Worm (Caenorhabditis elegans): ENCODE results near the gene C11G10.1.
A peak's percentile ranks its signal among the peaks of the same experiment; 100 is the strongest.

Gene C11G10.1

DNA sequence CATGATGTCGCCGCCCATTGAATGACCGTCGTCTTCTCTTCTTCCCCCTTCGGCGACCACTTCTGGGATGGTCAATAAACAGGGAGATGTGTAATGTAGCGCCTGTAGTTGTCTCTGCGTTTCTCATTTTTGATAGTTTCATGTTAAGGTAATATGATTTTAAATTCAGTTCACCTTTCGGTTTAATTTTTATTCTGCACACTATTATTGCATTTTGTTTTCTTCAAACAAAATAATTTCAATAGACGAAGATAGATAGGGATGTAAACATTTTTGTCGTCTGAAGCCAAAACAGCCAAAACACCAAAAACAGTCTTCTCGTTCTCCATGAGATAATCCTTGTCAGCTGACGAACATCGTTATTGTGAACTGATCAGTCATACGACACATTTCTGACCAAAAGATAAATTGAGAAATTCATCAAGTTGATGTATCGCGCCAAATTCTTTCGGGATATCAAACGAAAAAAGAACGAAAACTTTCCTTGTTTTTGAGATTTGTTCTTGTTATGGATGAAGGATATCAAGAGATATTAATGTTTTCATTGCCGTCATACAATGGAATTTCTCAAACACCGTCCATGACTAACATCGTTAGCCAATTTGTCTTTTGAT lies at the start of gene C11G10.1:
Gene C11G10.1 (minus strand): TSS at position 51 of the 614 bp plus-strand sequence.
- TF ChIP-seq ceh-9 (tag; optimal IDR thresholded peaks at IDR 0.05) (no peak), pha-2 (tag; optimal IDR thresholded peaks at IDR 0.05) (no peak), ceh-22 (tag; optimal IDR thresholded peaks at IDR 0.05) (no peak), hlh-30 (tag; optimal IDR thresholded peaks at IDR 0.05; ENCODE audit: insufficient read depth) (no peak)

DNA sequence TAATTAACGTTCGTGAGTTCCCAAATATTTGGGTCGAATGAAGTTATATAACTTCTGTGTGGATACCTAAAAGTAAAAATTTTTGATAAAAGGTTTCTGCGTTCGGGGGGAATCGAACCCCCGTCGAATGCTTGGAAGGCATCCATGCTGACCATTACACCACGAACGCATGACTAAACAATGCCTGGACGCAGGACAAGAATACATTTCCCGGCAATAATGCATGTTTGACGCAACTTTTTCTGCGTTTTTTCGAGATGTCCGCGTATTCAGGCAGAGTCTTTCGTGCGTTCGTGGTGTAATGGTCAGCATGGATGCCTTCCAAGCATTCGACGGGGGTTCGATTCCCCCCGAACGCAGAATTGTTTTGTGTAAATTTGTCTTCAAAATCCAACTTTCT lies 42.2 kb upstream of the C11G10.1 start:
- TF ChIP-seq unc-86 (tag; optimal IDR thresholded peaks at IDR 0.05): no peak
- TF ChIP-seq ceh-6 (GFP tag; optimal IDR thresholded peaks at IDR 0.05): peak; percentile 20
- no peak for TF ChIP-seq unc-3 (GFP tag; conservative IDR thresholded peaks at IDR 0.05)
- TF ChIP-seq unc-3 (tag; optimal IDR thresholded peaks at IDR 0.05): no peak
- TF ChIP-seq tbx-2 (tag; optimal IDR thresholded peaks at IDR 0.05): no peak
- TF ChIP-seq dve-1 (tag; optimal IDR thresholded peaks at IDR 0.05): no peak
- TF ChIP-seq elt-2 (tag; optimal IDR thresholded peaks at IDR 0.05): peak; percentile 17
- TF ChIP-seq gmeb-2 (tag; optimal IDR thresholded peaks at IDR 0.05): peak; percentile 14

DNA sequence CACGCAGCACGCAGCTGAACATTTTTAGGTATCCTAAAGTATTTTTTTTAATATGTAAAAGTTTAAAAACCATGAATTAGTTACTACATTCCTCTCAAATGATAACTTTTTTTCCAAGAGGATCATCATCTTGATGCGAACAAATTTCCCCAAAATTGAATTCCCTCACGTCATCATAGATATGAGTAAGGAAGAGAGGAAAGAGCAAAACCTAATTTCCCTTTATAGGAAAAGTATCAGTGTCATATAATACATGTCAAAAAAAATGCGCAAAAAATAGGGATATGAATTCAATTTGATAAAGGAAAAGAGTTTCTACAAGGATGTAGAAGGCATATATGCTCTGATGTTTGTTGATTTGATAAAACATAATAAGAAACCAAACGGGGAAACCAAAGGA lies 41.6 kb upstream of the C11G10.1 start:
- TF ChIP-seq unc-42 (tag; optimal IDR thresholded peaks at IDR 0.05) (peak; percentile 63), pag-3 (tag; optimal IDR thresholded peaks at IDR 0.05; ENCODE audit: borderline replicate concordance) (no peak)

DNA sequence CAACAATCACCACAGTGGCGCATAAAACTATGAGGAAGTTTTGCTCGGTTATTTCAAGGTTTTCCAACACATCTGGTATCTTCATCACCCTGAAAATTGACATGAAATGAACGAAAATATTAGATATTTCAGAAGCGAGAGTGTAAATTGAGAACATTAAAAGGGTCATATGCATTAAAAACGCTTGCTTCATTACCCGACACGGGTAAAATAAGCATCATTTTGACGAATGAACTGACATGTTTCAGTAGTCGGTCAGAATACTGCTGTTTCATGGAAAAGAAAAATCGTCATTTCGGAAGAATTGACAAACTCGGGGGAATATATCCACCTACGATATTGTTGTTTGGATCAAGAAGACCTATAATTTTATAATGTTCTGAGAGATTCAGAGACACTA lies 40.5 kb upstream of the C11G10.1 start, which contains the start of gene snt-7:
Gene snt-7 (minus strand): TSS at position 101 of the 400 bp plus-strand sequence.
- no peak for TF ChIP-seq ceh-22 (tag; optimal IDR thresholded peaks at IDR 0.05)
- no peak for TF ChIP-seq eyg-1 (tag; optimal IDR thresholded peaks at IDR 0.05)
- TF ChIP-seq pha-2 (tag; optimal IDR thresholded peaks at IDR 0.05): no peak
- no peak for TF ChIP-seq hlh-6 (tag; optimal IDR thresholded peaks at IDR 0.05)
- no peak for TF ChIP-seq tbx-2 (tag; optimal IDR thresholded peaks at IDR 0.05)
- no peak for TF ChIP-seq ceh-31 (tag; optimal IDR thresholded peaks at IDR 0.05)
- no peak for TF ChIP-seq nfya-1 (tag; optimal IDR thresholded peaks at IDR 0.05)
- TF ChIP-seq npax-4 (tag; optimal IDR thresholded peaks at IDR 0.05): no peak
- TF ChIP-seq ttx-3 (tag; optimal IDR thresholded peaks at IDR 0.05): no peak
- no peak for TF ChIP-seq syd-9 (tag; optimal IDR thresholded peaks at IDR 0.05)
- TF ChIP-seq unc-42 (tag; optimal IDR thresholded peaks at IDR 0.05): no peak
- TF ChIP-seq ceh-24 (tag; optimal IDR thresholded peaks at IDR 0.05): no peak
- no peak for TF ChIP-seq sox-4 (tag; optimal IDR thresholded peaks at IDR 0.05)
- no peak for TF ChIP-seq pag-3 (tag; optimal IDR thresholded peaks at IDR 0.05; ENCODE audit: borderline replicate concordance)
- no peak for TF ChIP-seq hlh-13 (GFP tag; optimal IDR thresholded peaks at IDR 0.05)

DNA sequence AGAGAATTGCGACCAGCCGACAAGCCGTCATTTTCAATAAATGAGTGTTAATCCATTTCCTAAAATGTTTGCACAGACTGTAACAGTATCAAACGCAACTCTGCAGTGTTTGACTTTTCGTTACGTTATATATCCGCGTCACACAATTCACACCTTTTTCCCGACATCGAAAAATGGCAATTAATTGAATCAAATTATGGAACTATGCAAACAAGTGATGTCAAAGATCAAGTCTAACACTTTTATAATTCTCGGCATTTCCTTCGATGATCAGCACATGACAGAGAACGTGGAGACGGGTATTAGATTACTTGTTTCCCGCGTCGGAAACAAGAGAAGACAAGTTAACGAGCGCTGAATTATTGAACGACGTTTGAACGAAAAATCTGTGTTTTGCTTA lies 35.7 kb upstream of the C11G10.1 start, which contains the start of gene phat-6:
Gene phat-6 (minus strand): TSS at position 101 of the 400 bp plus-strand sequence.
- TF ChIP-seq npax-4 (tag; optimal IDR thresholded peaks at IDR 0.05): no peak
- TF ChIP-seq K02D7.2 (tag; optimal IDR thresholded peaks at IDR 0.05): no peak
- no peak for TF ChIP-seq mec-3 (tag; optimal IDR thresholded peaks at IDR 0.05; ENCODE audit: borderline replicate concordance)
- TF ChIP-seq che-1 (tag; optimal IDR thresholded peaks at IDR 0.05): no peak

DNA sequence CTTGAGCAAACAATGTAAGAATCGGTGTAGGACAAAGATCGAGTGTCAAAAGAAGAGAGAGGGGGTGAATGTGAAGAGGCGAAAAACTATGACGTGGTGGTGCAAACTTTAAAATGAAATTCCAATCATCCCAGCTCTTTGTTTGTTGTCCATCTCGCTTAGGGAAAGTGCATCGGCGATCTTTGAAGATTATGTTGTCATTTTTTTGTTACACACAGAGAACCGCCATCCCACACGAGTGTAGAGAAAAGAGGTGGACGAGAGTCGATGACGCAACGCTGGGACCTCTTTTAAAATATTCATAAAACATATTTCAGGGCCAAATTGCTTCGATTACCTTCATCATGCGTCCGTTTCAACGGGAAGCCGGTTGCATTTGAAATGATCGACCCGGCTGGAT lies 32.8 kb upstream of the C11G10.1 start:
- TF ChIP-seq eyg-1 (tag; optimal IDR thresholded peaks at IDR 0.05) (no peak), ceh-6 (GFP tag; optimal IDR thresholded peaks at IDR 0.05) (no peak), hlh-15 (tag; optimal IDR thresholded peaks at IDR 0.05) (no peak), mec-3 (tag; optimal IDR thresholded peaks at IDR 0.05; ENCODE audit: borderline replicate concordance) (no peak), ceh-9 (tag; optimal IDR thresholded peaks at IDR 0.05) (no peak)

DNA sequence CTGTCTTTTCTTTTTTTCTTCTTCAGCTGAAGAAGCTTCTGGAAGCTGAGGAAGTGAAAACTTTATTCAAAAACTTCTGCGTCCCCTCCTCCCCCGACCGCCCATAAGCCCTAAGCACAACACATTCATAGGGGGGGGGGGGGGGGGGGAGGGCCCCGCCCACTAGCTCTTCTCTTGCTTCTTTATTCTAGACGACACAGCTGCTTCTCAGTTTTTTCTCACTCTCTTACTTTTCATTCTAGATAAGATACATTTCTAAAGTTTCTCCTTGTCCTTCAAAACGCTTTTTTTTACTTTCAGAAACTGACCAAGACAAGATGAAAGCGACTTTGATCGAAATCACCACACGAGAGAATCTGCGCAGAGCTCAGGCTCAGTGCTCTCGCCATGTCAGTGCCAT lies 31.3 kb upstream of the C11G10.1 start, which contains the start of gene T10B10.4:
Gene T10B10.4 (plus strand): TSS at position 301 of the 400 bp plus-strand sequence.
- no peak for TF ChIP-seq che-1 (tag; optimal IDR thresholded peaks at IDR 0.05)
- no peak for TF ChIP-seq C38D4.7 (GFP tag; optimal IDR thresholded peaks at IDR 0.05)
- TF ChIP-seq ceh-31 (tag; optimal IDR thresholded peaks at IDR 0.05): no peak
- no peak for TF ChIP-seq pha-4 (tag; optimal IDR thresholded peaks at IDR 0.05)
- no peak for TF ChIP-seq ceh-30 (tag; optimal IDR thresholded peaks at IDR 0.05)
- TF ChIP-seq unc-55 (GFP tag; optimal IDR thresholded peaks at IDR 0.05): no peak
- TF ChIP-seq ttx-3 (tag; optimal IDR thresholded peaks at IDR 0.05): no peak
- TF ChIP-seq rnt-1 (tag; optimal IDR thresholded peaks at IDR 0.05): no peak
- no peak for TF ChIP-seq fax-1 (tag; optimal IDR thresholded peaks at IDR 0.05)
- TF ChIP-seq ceh-34 (tag; optimal IDR thresholded peaks at IDR 0.05): no peak
- TF ChIP-seq nhr-232 (tag; optimal IDR thresholded peaks at IDR 0.05): no peak
- no peak for TF ChIP-seq ahr-1 (tag; optimal IDR thresholded peaks at IDR 0.05)
- TF ChIP-seq pag-3 (tag; optimal IDR thresholded peaks at IDR 0.05; ENCODE audit: borderline replicate concordance): no peak
- TF ChIP-seq ama-1 (optimal IDR thresholded peaks at IDR 0.05): no peak
- TF ChIP-seq C08G9.2 (tag; optimal IDR thresholded peaks at IDR 0.05): no peak
- no peak for TF ChIP-seq sox-4 (tag; optimal IDR thresholded peaks at IDR 0.05)
